Worm (Caenorhabditis elegans): ENCODE data around the gene lon-8.

DNA sequence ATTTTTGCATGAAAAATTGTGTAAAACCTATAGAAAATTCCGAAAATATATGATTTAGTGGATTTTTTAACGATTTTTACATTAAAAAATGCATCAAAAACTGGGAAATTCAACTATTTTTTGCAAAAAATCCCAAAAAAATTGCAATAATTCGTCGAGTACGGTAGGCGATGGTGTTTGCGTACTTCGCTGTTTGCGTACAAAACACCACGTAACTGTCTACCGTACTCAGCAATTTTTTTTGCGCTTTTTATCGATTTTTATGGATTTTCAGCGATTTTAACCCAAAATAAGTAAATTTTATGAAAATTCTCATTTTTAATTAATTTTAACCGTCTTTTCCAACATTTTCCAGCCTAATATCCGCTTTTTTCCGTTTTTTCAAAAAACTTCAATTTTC lies 18.2 kb downstream of the lon-8 start:
- TF ChIP-seq ref-1 (GFP tag; conservative IDR thresholded peaks at IDR 0.05) = no peak
- TF ChIP-seq ztf-29 (GFP tag; IDR thresholded peaks at IDR 0.05) = no peak
- no peak for TF ChIP-seq T22C8.4 (GFP tag; IDR thresholded peaks at IDR 0.05)
- TF ChIP-seq klf-2 (GFP tag; conservative IDR thresholded peaks at IDR 0.05) = no peak
- TF ChIP-seq flt-1 (GFP tag; IDR thresholded peaks at IDR 0.05) = no peak
- TF ChIP-seq cog-1 (tag; optimal IDR thresholded peaks at IDR 0.05) = no peak
- TF ChIP-seq tab-1 (GFP tag; IDR thresholded peaks at IDR 0.05) = no peak
- TF ChIP-seq med-1 (GFP tag; optimal IDR thresholded peaks at IDR 0.05; ENCODE audit: insufficient read depth) = no peak

Data from whole organism, midembryonic.